Worm (Caenorhabditis elegans): ENCODE measurements around the gene T01B7.5.
A peak's percentile ranks its signal among the peaks of the same experiment; 100 is the strongest.

T01B7.5 gene

DNA sequence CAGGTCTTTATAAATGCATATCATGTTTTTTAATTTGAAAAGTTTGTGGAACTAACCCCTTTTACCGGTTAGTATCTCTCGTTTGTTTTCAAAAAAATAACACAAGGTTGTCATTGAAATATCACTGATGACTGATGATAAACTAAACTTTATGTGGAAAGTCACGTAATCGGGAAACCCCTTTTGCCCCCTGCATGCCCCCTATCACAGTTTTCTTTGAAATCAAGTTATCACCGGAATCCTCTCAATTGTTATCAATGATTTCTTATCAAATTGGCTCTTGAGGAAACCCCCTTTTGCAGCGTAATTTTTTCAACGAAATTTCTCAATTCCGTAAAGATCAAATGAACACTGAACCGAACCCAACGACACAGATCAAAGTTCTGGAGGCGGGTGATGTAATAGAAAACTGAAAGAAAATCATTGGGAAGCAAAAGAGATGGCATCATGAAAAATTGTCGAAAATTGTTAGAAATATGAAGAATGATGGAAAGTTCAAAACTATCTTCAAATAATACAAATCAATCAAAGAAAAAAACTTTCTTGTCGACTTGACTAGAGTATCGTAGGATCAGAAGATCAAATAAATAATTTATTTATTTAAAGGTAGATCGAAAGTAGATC lies 23.8 kb downstream of the T01B7.5 start (continued):
- TF ChIP-seq mdl-1 (tag; optimal IDR thresholded peaks at IDR 0.05): peak; percentile 39
- TF ChIP-seq lin-15B (tag; optimal IDR thresholded peaks at IDR 0.05): no peak
- no peak for TF ChIP-seq sea-2 (GFP tag; optimal IDR thresholded peaks at IDR 0.05)
- TF ChIP-seq ama-1 (optimal IDR thresholded peaks at IDR 0.05): no peak
- TF ChIP-seq zag-1 (tag; optimal IDR thresholded peaks at IDR 0.05): no peak
- TF ChIP-seq fos-1 (tag; optimal IDR thresholded peaks at IDR 0.05): peak; percentile 66
- peak; percentile 42 to 91 (median 87) for TF ChIP-seq elt-3 (tag; optimal IDR thresholded peaks at IDR 0.05)
- no peak for TF ChIP-seq hmg-11 (tag; optimal IDR thresholded peaks at IDR 0.05)
- peak; percentile 17 for TF ChIP-seq nfya-1 (tag; optimal IDR thresholded peaks at IDR 0.05; ENCODE audit: insufficient read depth)
- no peak for TF ChIP-seq daf-12 (tag; optimal IDR thresholded peaks at IDR 0.05)
- TF ChIP-seq jun-1 (tag; optimal IDR thresholded peaks at IDR 0.05): peak; percentile 67
- TF ChIP-seq ZK546.5 (tag; optimal IDR thresholded peaks at IDR 0.05): no peak
- TF ChIP-seq egl-27 (tag; optimal IDR thresholded peaks at IDR 0.05): no peak
- TF ChIP-seq pha-4 (tag; optimal IDR thresholded peaks at IDR 0.05): no peak
- no peak for TF ChIP-seq eor-1 (tag; optimal IDR thresholded peaks at IDR 0.05)
- no peak for TF ChIP-seq unc-62 (GFP tag; optimal IDR thresholded peaks at IDR 0.05)
- peak; percentile 88 for TF ChIP-seq pqm-1 (tag; optimal IDR thresholded peaks at IDR 0.05)
- no peak for TF ChIP-seq unc-39 (tag; optimal IDR thresholded peaks at IDR 0.05)
- no peak for TF ChIP-seq fkh-2 (tag; optimal IDR thresholded peaks at IDR 0.05)
- no peak for TF ChIP-seq nhr-67 (tag; optimal IDR thresholded peaks at IDR 0.05)
- peak; percentile 7 for TF ChIP-seq R02D3.7 (tag; optimal IDR thresholded peaks at IDR 0.05)

DNA sequence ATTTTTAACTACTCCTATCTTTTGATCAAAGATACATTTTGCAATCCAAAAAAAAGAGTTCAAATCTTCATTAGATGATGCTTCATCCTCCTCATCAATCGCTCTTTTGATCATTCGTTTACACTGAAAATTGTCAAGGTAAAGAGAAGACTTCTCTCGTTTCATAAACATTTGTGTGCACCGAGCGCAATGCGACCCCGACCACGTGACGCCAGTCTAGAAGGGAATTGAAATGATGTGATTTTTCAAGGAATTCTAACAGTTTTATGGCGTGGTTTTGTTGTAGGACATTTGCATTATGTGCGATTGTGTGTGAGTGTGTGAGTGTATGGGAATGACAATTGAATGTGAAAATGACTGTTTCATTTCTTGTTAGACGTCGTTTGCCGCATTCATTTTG lies 24.6 kb downstream of the T01B7.5 start:
- TF ChIP-seq pha-4 (tag; optimal IDR thresholded peaks at IDR 0.05) (peak; percentile 25), mdl-1 (tag; optimal IDR thresholded peaks at IDR 0.05) (peak; percentile 64), skn-1 (tag; optimal IDR thresholded peaks at IDR 0.05) (no peak), elt-2 (tag; optimal IDR thresholded peaks at IDR 0.05) (peak; percentile 50), egl-5 (tag; optimal IDR thresholded peaks at IDR 0.05) (peak; percentile 86), nhr-77 (tag; optimal IDR thresholded peaks at IDR 0.05) (no peak), nhr-25 (tag; optimal IDR thresholded peaks at IDR 0.05) (peak; percentile 20), nfya-1 (tag; optimal IDR thresholded peaks at IDR 0.05; ENCODE audit: insufficient read depth) (peak; percentile 26), jun-1 (tag; optimal IDR thresholded peaks at IDR 0.05) (no peak), unc-39 (tag; optimal IDR thresholded peaks at IDR 0.05) (no peak)

DNA sequence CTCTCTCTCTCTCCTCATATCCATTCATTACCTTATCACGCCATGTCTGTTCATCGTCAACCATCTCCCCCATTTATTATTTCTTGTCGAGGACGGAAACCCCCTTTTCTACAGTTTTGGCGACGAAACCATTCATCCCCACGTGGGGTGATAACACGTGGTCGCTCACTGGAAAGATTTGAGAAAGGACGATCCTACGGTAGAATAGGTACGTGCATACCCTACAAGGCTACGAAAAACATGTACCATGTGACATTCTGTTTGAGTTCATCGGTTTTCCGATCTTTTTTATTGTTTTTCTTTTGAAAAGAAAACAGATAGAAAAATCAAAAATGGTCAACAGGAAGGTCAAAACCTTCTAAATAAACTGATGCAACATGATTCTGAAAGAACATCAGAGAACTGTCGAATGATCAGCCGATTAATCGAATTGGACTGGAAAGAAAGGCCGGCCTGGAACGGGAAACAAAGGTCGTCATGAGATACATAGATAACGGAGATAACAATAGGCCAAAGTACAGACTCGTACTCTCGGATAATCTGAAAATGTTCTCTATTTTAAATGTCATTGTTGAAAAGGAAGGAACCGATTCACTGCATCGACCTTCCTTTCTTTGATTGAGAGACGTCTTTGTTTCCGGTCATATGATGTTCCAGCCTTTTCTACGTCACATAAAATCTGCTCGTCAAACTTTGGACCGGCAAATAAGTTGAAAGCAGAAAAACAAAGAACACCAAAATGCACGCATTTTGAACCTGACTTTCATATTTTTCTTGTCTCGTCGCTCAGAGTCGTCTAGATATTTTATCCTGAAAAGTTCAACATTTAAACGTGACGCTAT lies 25.6 kb downstream of the T01B7.5 start:
- TF ChIP-seq tbx-2 (tag; optimal IDR thresholded peaks at IDR 0.05): peak; percentile 52
- no peak for TF ChIP-seq ztf-11 (tag; optimal IDR thresholded peaks at IDR 0.05)
- TF ChIP-seq elt-2 (tag; optimal IDR thresholded peaks at IDR 0.05): peak; percentile 72
- TF ChIP-seq nhr-25 (tag; optimal IDR thresholded peaks at IDR 0.05): peak; percentile 88
- peak; percentile 82 for TF ChIP-seq elt-1 (tag; optimal IDR thresholded peaks at IDR 0.05)
- TF ChIP-seq elt-3 (tag; optimal IDR thresholded peaks at IDR 0.05): peak in 2 of 3 experiments; percentile 21 to 59
- peak; percentile 95 for TF ChIP-seq nhr-43 (tag; optimal IDR thresholded peaks at IDR 0.05; ENCODE audit: poor library complexity, severe bottlenecking)
- peak; percentile 85 for TF ChIP-seq nhr-23 (tag; optimal IDR thresholded peaks at IDR 0.05)
- peak; percentile 34 for TF ChIP-seq egl-27 (tag; optimal IDR thresholded peaks at IDR 0.05)
- peak; percentile 31 for TF ChIP-seq ztf-4 (tag; optimal IDR thresholded peaks at IDR 0.05)
- TF ChIP-seq unc-39 (tag; optimal IDR thresholded peaks at IDR 0.05): no peak
- TF ChIP-seq ceh-16 (tag; optimal IDR thresholded peaks at IDR 0.05): no peak
- peak; percentile 18 for TF ChIP-seq pqm-1 (tag; optimal IDR thresholded peaks at IDR 0.05)
- peak; percentile 4 for TF ChIP-seq lsy-12 (tag; optimal IDR thresholded peaks at IDR 0.05)
- TF ChIP-seq nhr-11 (tag; optimal IDR thresholded peaks at IDR 0.05): peak; percentile 80
- TF ChIP-seq fkh-2 (tag; optimal IDR thresholded peaks at IDR 0.05): no peak
- peak; percentile 92 for TF ChIP-seq mdl-1 (tag; optimal IDR thresholded peaks at IDR 0.05)
- peak; percentile 66 for TF ChIP-seq jun-1 (tag; optimal IDR thresholded peaks at IDR 0.05)
- TF ChIP-seq ama-1 (optimal IDR thresholded peaks at IDR 0.05): peak; percentile 63
- TF ChIP-seq nfya-1 (tag; optimal IDR thresholded peaks at IDR 0.05; ENCODE audit: insufficient read depth): peak; percentile 42
